Worm (Caenorhabditis elegans) whole organism, midembryonic: ENCODE measurements around the gene K09A11.1.

Experiments
- T22C8.4 ChIP-seq: fragments of 200-800 bp; sonication (Bioruptor generic); IDR thresholded peaks from 2 replicates; pipeline ENCODE4 v1.3.6; 2022; ENCODE audit warnings: missing genetic modification characterization, missing compliant biosample characterization
- cog-1 ChIP-seq: sonication (generic microtip); optimal IDR thresholded peaks from 2 replicates; lab custom pipeline; 2016; ENCODE audit warnings: missing genetic modification characterization, missing compliant biosample characterization
- flt-1 ChIP-seq: fragments of 200-800 bp; sonication (Bioruptor generic); IDR thresholded peaks from 2 replicates; pipeline ENCODE4 v1.3.6; 2022; ENCODE audit warnings: missing genetic modification characterization, missing compliant biosample characterization
- klf-2 ChIP-seq: fragments of 200-800 bp; sonication (Bioruptor generic); conservative IDR thresholded peaks from 2 replicates; pipeline ENCODE4 v1.3.6; 2022; ENCODE audit warnings: missing genetic modification reagents, missing genetic modification characterization, missing compliant biosample characterization
- med-1 ChIP-seq: sonication (generic microtip); optimal IDR thresholded peaks from 2 replicates; lab custom pipeline; 2017; ENCODE audit warnings: missing genetic modification characterization, mild to moderate bottlenecking, missing compliant biosample characterization, antibody characterized with exemption, missing genetic modification reagents; ENCODE audit not compliant: insufficient read depth
- tab-1 ChIP-seq: fragments of 200-800 bp; sonication (Bioruptor generic); IDR thresholded peaks from 2 replicates; pipeline ENCODE4 v1.3.6; 2022; ENCODE audit warnings: missing genetic modification characterization, missing compliant biosample characterization
- ztf-23 ChIP-seq: fragments of 200-800 bp; sonication (Bioruptor generic); IDR thresholded peaks from 2 replicates; pipeline ENCODE4 v1.3.6; 2022; ENCODE audit warnings: missing genetic modification reagents, missing genetic modification characterization, missing compliant biosample characterization
- ztf-29 ChIP-seq: fragments of 200-800 bp; sonication (Bioruptor generic); IDR thresholded peaks from 2 replicates; pipeline ENCODE4 v1.3.6; 2022; ENCODE audit warnings: missing genetic modification reagents, missing genetic modification characterization, missing compliant biosample characterization

DNA sequence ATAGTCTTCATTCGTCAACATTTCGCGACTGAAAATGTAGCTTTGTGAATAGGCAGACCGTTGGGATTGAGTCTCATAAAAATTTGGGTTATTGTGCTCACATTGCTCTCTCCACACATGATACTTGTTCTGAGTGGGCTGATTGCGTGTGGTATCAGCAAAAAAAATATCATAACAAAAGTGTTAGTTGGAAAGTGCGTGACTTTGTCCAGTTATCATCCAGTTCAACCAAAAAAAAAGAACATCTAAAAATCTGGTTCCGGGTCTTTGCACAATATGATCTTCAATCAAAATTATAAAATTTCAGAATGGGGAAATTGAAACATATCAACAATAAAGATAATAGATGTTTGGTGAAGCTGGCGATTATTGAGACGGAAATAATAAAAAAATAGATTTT lies 38.2 kb downstream of the K09A11.1 start, which contains the start of gene srd-39:
- TF ChIP-seq tab-1 (no peak), klf-2 (GFP tag; lab: Robert Waterston, UW) (no peak), cog-1 (no peak), ztf-23 (GFP tag; lab: Robert Waterston, UW) (no peak), T22C8.4 (no peak), med-1 (GFP tag; lab: Kevin White, UChicago) (no peak), flt-1 (GFP tag; lab: Robert Waterston, UW) (no peak), ztf-29 (GFP tag; lab: Robert Waterston, UW) (no peak)
